Fruit fly (Drosophila melanogaster) whole organism, prepupa: ENCODE data around the gene Ugt304A1.

Experiments
- CG10631 ChIP-seq: fragments of 200-800 bp; sonication (Bioruptor generic); optimal IDR thresholded peaks from 2 replicates; lab custom pipeline; 2016; ENCODE audit warnings: missing biosample characterization, missing genetic modification characterization
- CG10669 ChIP-seq: fragments of 200-800 bp; sonication (Bioruptor generic); optimal IDR thresholded peaks from 3 replicates; lab custom pipeline; 2018; ENCODE audit warnings: missing biosample characterization, mild to moderate bottlenecking, missing genetic modification characterization, moderate library complexity
- CG11294 ChIP-seq: fragments of 200-800 bp; sonication (Bioruptor generic); IDR thresholded peaks from 2 replicates; pipeline ENCODE4 v1.3.6; 2022; ENCODE audit warnings: missing biosample characterization, missing genetic modification characterization
- CG11902 ChIP-seq: fragments of 200-800 bp; sonication (Bioruptor generic); optimal IDR thresholded peaks from 3 replicates; lab custom pipeline; 2016; ENCODE audit warnings: missing biosample characterization, missing genetic modification characterization
- CG1621 ChIP-seq: fragments of 200-800 bp; sonication (Bioruptor generic); optimal IDR thresholded peaks from 3 replicates; lab custom pipeline; 2018; ENCODE audit warnings: missing biosample characterization, mild to moderate bottlenecking, missing genetic modification characterization
- CG16779 ChIP-seq: fragments of 200-800 bp; sonication (Bioruptor generic); optimal IDR thresholded peaks from 3 replicates; lab custom pipeline; 2017; ENCODE audit warnings: missing biosample characterization, mild to moderate bottlenecking, missing genetic modification characterization
- CG3032 ChIP-seq: fragments of 200-800 bp; optimal IDR thresholded peaks from 2 replicates; lab custom pipeline; 2019; ENCODE audit warnings: missing biosample characterization, mild to moderate bottlenecking, missing genetic modification characterization, moderate library complexity
- CG31627 ChIP-seq: fragments of 200-800 bp; sonication (Bioruptor generic); optimal IDR thresholded peaks from 3 replicates; lab custom pipeline; 2016; ENCODE audit warnings: missing biosample characterization, missing genetic modification characterization
- CG32006 ChIP-seq: fragments of 200-800 bp; sonication (Bioruptor generic); optimal IDR thresholded peaks from 3 replicates; lab custom pipeline; 2017; ENCODE audit warnings: missing biosample characterization, mild to moderate bottlenecking, missing genetic modification characterization
- CG34406 ChIP-seq: fragments of 200-800 bp; sonication (Bioruptor generic); optimal IDR thresholded peaks from 3 replicates; lab custom pipeline; 2016; ENCODE audit warnings: missing biosample characterization, missing genetic modification characterization
- CG3919 ChIP-seq: fragments of 200-800 bp; sonication (Bioruptor generic); optimal IDR thresholded peaks from 3 replicates; lab custom pipeline; 2016; ENCODE audit warnings: missing biosample characterization, missing genetic modification characterization
- CG4318 ChIP-seq: fragments of 200-800 bp; sonication (Bioruptor generic); optimal IDR thresholded peaks from 3 replicates; lab custom pipeline; 2017; ENCODE audit warnings: missing biosample characterization, mild to moderate bottlenecking, missing genetic modification characterization
- CG6163 ChIP-seq: fragments of 200-800 bp; sonication (Bioruptor generic); IDR thresholded peaks from 3 replicates; pipeline ENCODE4 v1.3.6; 2022; ENCODE audit warnings: missing biosample characterization, missing genetic modification characterization
- CG6276 ChIP-seq: fragments of 200-800 bp; sonication (Bioruptor generic); optimal IDR thresholded peaks from 2 replicates; lab custom pipeline; 2017; ENCODE audit warnings: missing biosample characterization, mild to moderate bottlenecking, missing genetic modification characterization
- CG6792 ChIP-seq: fragments of 200-800 bp; sonication (Bioruptor generic); optimal IDR thresholded peaks from 3 replicates; lab custom pipeline; 2016; ENCODE audit warnings: missing biosample characterization, missing genetic modification characterization
- CG6808 ChIP-seq: fragments of 200-800 bp; sonication (Bioruptor generic); optimal IDR thresholded peaks from 3 replicates; lab custom pipeline; 2017; ENCODE audit warnings: missing biosample characterization, missing genetic modification characterization, mild to moderate bottlenecking, moderate library complexity, missing genetic modification reagents
- CG6854 ChIP-seq: fragments of 200-800 bp; sonication (Bioruptor generic); optimal IDR thresholded peaks from 2 replicates; lab custom pipeline; 2017; ENCODE audit warnings: missing biosample characterization, mild to moderate bottlenecking, missing genetic modification characterization
- CG8119 ChIP-seq: fragments of 200-800 bp; sonication (Bioruptor generic); IDR thresholded peaks from 3 replicates; pipeline ENCODE4 v1.3.6; 2022; ENCODE audit warnings: missing biosample characterization, missing genetic modification characterization
- CG8319 ChIP-seq: fragments of 200-800 bp; sonication (Bioruptor generic); optimal IDR thresholded peaks from 3 replicates; lab custom pipeline; 2016; ENCODE audit warnings: missing biosample characterization, missing genetic modification characterization
- CG8632 ChIP-seq: fragments of 200-800 bp; sonication (Bioruptor generic); optimal IDR thresholded peaks from 3 replicates; lab custom pipeline; 2016; ENCODE audit warnings: missing biosample characterization, missing genetic modification characterization
- CG9139 ChIP-seq: fragments of 200-800 bp; sonication (Bioruptor generic); optimal IDR thresholded peaks from 3 replicates; lab custom pipeline; 2017; ENCODE audit warnings: missing biosample characterization, mild to moderate bottlenecking, missing genetic modification characterization
- Eip75B ChIP-seq: fragments of 200-800 bp; sonication (Bioruptor generic); optimal IDR thresholded peaks from 3 replicates; lab custom pipeline; 2016; ENCODE audit warnings: missing biosample characterization, missing genetic modification characterization
- Eip93F ChIP-seq: fragments of 200-800 bp; sonication (Bioruptor generic); optimal IDR thresholded peaks from 2 replicates; lab custom pipeline; 2016; ENCODE audit warnings: missing biosample characterization, mild to moderate bottlenecking, missing genetic modification characterization
- Ets21C ChIP-seq: fragments of 200-800 bp; sonication (Bioruptor generic); optimal IDR thresholded peaks from 3 replicates; lab custom pipeline; 2016; ENCODE audit warnings: missing biosample characterization, missing genetic modification characterization
- Gug ChIP-seq: fragments of 200-800 bp; sonication (Bioruptor generic); IDR thresholded peaks from 2 replicates; pipeline ENCODE4 v1.3.6; 2022; ENCODE audit warnings: missing biosample characterization, missing genetic modification characterization
- Hr39 ChIP-seq: fragments of 200-800 bp; sonication (Bioruptor generic); optimal IDR thresholded peaks from 2 replicates; lab custom pipeline; 2016; ENCODE audit warnings: missing biosample characterization, missing genetic modification characterization
- Hr4 ChIP-seq: fragments of 200-800 bp; sonication (Bioruptor generic); optimal IDR thresholded peaks from 3 replicates; lab custom pipeline; 2016; ENCODE audit warnings: missing biosample characterization, missing genetic modification characterization
- Lpt ChIP-seq: fragments of 200-800 bp; sonication (Bioruptor generic); optimal IDR thresholded peaks from 3 replicates; lab custom pipeline; 2016; ENCODE audit warnings: missing biosample characterization, missing genetic modification characterization
- Met ChIP-seq: fragments of 200-800 bp; sonication (Bioruptor generic); optimal IDR thresholded peaks from 3 replicates; lab custom pipeline; 2016; ENCODE audit warnings: missing biosample characterization, missing genetic modification characterization
- Smox ChIP-seq: fragments of 200-800 bp; sonication (Bioruptor generic); optimal IDR thresholded peaks from 3 replicates; lab custom pipeline; 2016; ENCODE audit warnings: missing biosample characterization, missing genetic modification characterization
- Sox102F ChIP-seq: fragments of 200-800 bp; sonication (Bioruptor generic); optimal IDR thresholded peaks from 2 replicates; lab custom pipeline; 2016; ENCODE audit warnings: missing biosample characterization, mild to moderate bottlenecking, missing genetic modification characterization
- Sox14 ChIP-seq: fragments of 200-800 bp; sonication (Bioruptor generic); optimal IDR thresholded peaks from 3 replicates; lab custom pipeline; 2016; ENCODE audit warnings: missing biosample characterization, missing genetic modification characterization
- Sox15 ChIP-seq: fragments of 200-800 bp; sonication (Bioruptor generic); optimal IDR thresholded peaks from 3 replicates; lab custom pipeline; 2016; ENCODE audit warnings: missing biosample characterization, missing genetic modification characterization
- dsx ChIP-seq: fragments of 200-800 bp; optimal IDR thresholded peaks from 3 replicates; lab custom pipeline; 2019; ENCODE audit warnings: missing biosample characterization, mild to moderate bottlenecking, missing genetic modification characterization, moderate library complexity; ENCODE audit not compliant: poor library complexity, severe bottlenecking
- esn ChIP-seq: fragments of 200-800 bp; sonication (Bioruptor generic); optimal IDR thresholded peaks from 2 replicates; lab custom pipeline; 2016; ENCODE audit warnings: missing biosample characterization, mild to moderate bottlenecking, missing genetic modification characterization, moderate library complexity
- lz ChIP-seq: fragments of 200-800 bp; sonication (Bioruptor generic); optimal IDR thresholded peaks from 3 replicates; lab custom pipeline; 2016; ENCODE audit warnings: missing biosample characterization, missing genetic modification characterization
- net ChIP-seq: fragments of 200-800 bp; sonication (Bioruptor generic); optimal IDR thresholded peaks from 3 replicates; lab custom pipeline; 2016; ENCODE audit warnings: missing biosample characterization, missing genetic modification characterization
- pdm3 ChIP-seq: fragments of 200-800 bp; sonication (Bioruptor generic); optimal IDR thresholded peaks from 3 replicates; lab custom pipeline; 2016; ENCODE audit warnings: missing biosample characterization, missing genetic modification characterization
- salr ChIP-seq, 2 experiments: fragments of 200-800 bp; sonication (Bioruptor generic); optimal IDR thresholded peaks; 3 replicates each; lab custom pipeline; 2016 to 2018; ENCODE audit warnings: missing biosample characterization in 2 of 2, missing genetic modification characterization in 2 of 2, mild to moderate bottlenecking in 1 of 2
- spab ChIP-seq: fragments of 200-800 bp; sonication (Bioruptor generic); optimal IDR thresholded peaks from 2 replicates; lab custom pipeline; 2017; ENCODE audit warnings: missing biosample characterization, mild to moderate bottlenecking, missing genetic modification characterization, missing genetic modification reagents
- svp ChIP-seq: fragments of 200-800 bp; sonication (Bioruptor generic); peaks from one replicate; lab custom pipeline; 2016; ENCODE audit warnings: missing biosample characterization, missing genetic modification characterization
- topi ChIP-seq: fragments of 200-800 bp; sonication (Bioruptor generic); optimal IDR thresholded peaks from 3 replicates; lab custom pipeline; 2016; ENCODE audit warnings: missing biosample characterization, missing genetic modification characterization
- vri ChIP-seq: fragments of 200-800 bp; sonication (Bioruptor generic); optimal IDR thresholded peaks from 3 replicates; lab custom pipeline; 2016; ENCODE audit warnings: missing biosample characterization, mild to moderate bottlenecking, missing genetic modification characterization

Ugt304A1 gene

dm6 chr3R:11175308-11175707 lies at the start of gene Ugt304A1, which contains the start of gene Ugt303A1:
TSS of gene Ugt304A1 (minus strand) at chr3R:11175408.
TSS of gene Ugt303A1 (plus strand) at chr3R:11175529.
- no peak for TF ChIP-seq CG31627
- peak; percentile 42 for TF ChIP-seq vri
- TF ChIP-seq, all 60 proteins: peak for 1

dm6 chr3R:11224478-11224877 lies 49.3 kb upstream of the Ugt304A1 start:
- no peak for TF ChIP-seq Sox102F (GFP tag; lab: Kevin White, UChicago)
- TF ChIP-seq Sox14 (GFP tag; lab: Kevin White, UChicago), result no peak
- no peak for TF ChIP-seq Ets21C (GFP tag; lab: Kevin White, UChicago)
- no peak for TF ChIP-seq Hr39
- TF ChIP-seq CG3919 (GFP tag; lab: Kevin White, UChicago), result no peak

- TF ChIP-seq CG6792 (no peak), CG1621 (tag; lab: Kevin White, UChicago) (no peak), esn (GFP tag; lab: Kevin White, UChicago) (no peak)
Observed at dm6 chr3R:11222587-11222986, 47.4 kb upstream of the Ugt304A1 start.

dm6 chr3R:11221437-11222230 lies 46.4 kb upstream of the Ugt304A1 start, which contains the start of the genes CG6693 and RpL3:
TSS of gene CG6693 (minus strand) at chr3R:11221639.
TSS of gene RpL3 (plus strand) at chr3R:11221894.
- TF ChIP-seq Gug (GFP tag; lab: Robert Waterston, UW) (no peak), CG32006 (no peak), CG8632 (GFP tag; lab: Kevin White, UChicago) (peak; percentile 40), CG6163 (GFP tag; lab: Robert Waterston, UW) (peak; percentile 68), CG6808 (GFP tag; lab: Kevin White, UChicago) (peak; percentile 67), Eip93F (no peak), spab (GFP tag; lab: Kevin White, UChicago) (no peak), esn (GFP tag; lab: Kevin White, UChicago) (peak; percentile 81), CG31627 (peak; percentile 22), net (GFP tag; lab: Kevin White, UChicago) (peak; percentile 77), salr (GFP tag; optimal IDR thresholded peaks at IDR 0.05; lab: Kevin White, UChicago) (peak in 1 of 2 experiments; percentile 50), CG4318 (GFP tag; lab: Kevin White, UChicago) (no peak), CG6854 (GFP tag; lab: Kevin White, UChicago) (peak; percentile 93), CG11294 (no peak), Eip75B (GFP tag; lab: Kevin White, UChicago) (peak; percentile 83), CG8319 (no peak), Ets21C (GFP tag; lab: Kevin White, UChicago) (peak; percentile 28), Hr39 (peak; percentile 34), svp (GFP tag; lab: Kevin White, UChicago) (no peak), Sox15 (GFP tag; lab: Kevin White, UChicago) (no peak), CG3032 (tag; lab: Kevin White, UChicago) (peak; percentile 50), Hr4 (GFP tag; lab: Kevin White, UChicago) (no peak), Met (peak; percentile 73), CG9139 (peak; percentile 75), CG16779 (tag; lab: Kevin White, UChicago) (peak; percentile 78), CG8119 (GFP tag; lab: Robert Waterston, UW) (peak; percentile 52; the same call in 2 of the 3 replicates), CG3919 (GFP tag; lab: Kevin White, UChicago) (peak; percentile 76), dsx (peak; percentile 75), CG34406 (GFP tag; lab: Kevin White, UChicago) (peak; percentile 52), CG6276 (GFP tag; lab: Kevin White, UChicago) (no peak), CG10631 (GFP tag; lab: Kevin White, UChicago) (no peak), Lpt (GFP tag; lab: Kevin White, UChicago) (peak; percentile 11), Sox102F (GFP tag; lab: Kevin White, UChicago) (peak; percentile 87), CG1621 (tag; lab: Kevin White, UChicago) (peak; percentile 58), Smox (peak; percentile 63), CG11902 (GFP tag; lab: Kevin White, UChicago) (no peak), topi (GFP tag; lab: Kevin White, UChicago) (peak; percentile 78), lz (GFP tag; lab: Kevin White, UChicago) (peak; percentile 54), pdm3 (GFP tag; lab: Kevin White, UChicago) (peak; percentile 64), CG10669 (GFP tag; lab: Kevin White, UChicago) (peak; percentile 61)
